Fruit fly (Drosophila melanogaster) whole organism, prepupa: ENCODE data around the gene RpS14a.

Source experiments
- Blimp-1 ChIP-seq: fragments of 200-800 bp; sonication (Bioruptor generic); optimal IDR thresholded peaks from 3 replicates; lab custom pipeline; 2017; ENCODE audit warnings: missing biosample characterization, missing genetic modification characterization, mild to moderate bottlenecking, moderate library complexity, missing genetic modification reagents
- CG10631 ChIP-seq: fragments of 200-800 bp; sonication (Bioruptor generic); optimal IDR thresholded peaks from 2 replicates; lab custom pipeline; 2016; ENCODE audit warnings: missing biosample characterization, missing genetic modification characterization
- CG11294 ChIP-seq: fragments of 200-800 bp; sonication (Bioruptor generic); IDR thresholded peaks from 2 replicates; pipeline ENCODE4 v1.3.6; 2022; ENCODE audit warnings: missing biosample characterization, missing genetic modification characterization
- CG11762 ChIP-seq: fragments of 200-800 bp; sonication (Bioruptor generic); optimal IDR thresholded peaks from 3 replicates; lab custom pipeline; 2016; ENCODE audit warnings: missing biosample characterization, missing genetic modification characterization; ENCODE audit not compliant: insufficient read depth
- CG15336 ChIP-seq: fragments of 200-800 bp; sonication (Bioruptor generic); IDR thresholded peaks from 2 replicates; pipeline ENCODE4 v1.3.6; 2022; ENCODE audit warnings: missing biosample characterization, missing genetic modification characterization
- CG16779 ChIP-seq: fragments of 200-800 bp; sonication (Bioruptor generic); optimal IDR thresholded peaks from 3 replicates; lab custom pipeline; 2017; ENCODE audit warnings: missing biosample characterization, mild to moderate bottlenecking, missing genetic modification characterization
- CG3032 ChIP-seq: fragments of 200-800 bp; optimal IDR thresholded peaks from 2 replicates; lab custom pipeline; 2019; ENCODE audit warnings: missing biosample characterization, mild to moderate bottlenecking, missing genetic modification characterization, moderate library complexity
- CG32006 ChIP-seq: fragments of 200-800 bp; sonication (Bioruptor generic); optimal IDR thresholded peaks from 3 replicates; lab custom pipeline; 2017; ENCODE audit warnings: missing biosample characterization, mild to moderate bottlenecking, missing genetic modification characterization
- CG34406 ChIP-seq: fragments of 200-800 bp; sonication (Bioruptor generic); optimal IDR thresholded peaks from 3 replicates; lab custom pipeline; 2016; ENCODE audit warnings: missing biosample characterization, missing genetic modification characterization
- CG3919 ChIP-seq: fragments of 200-800 bp; sonication (Bioruptor generic); optimal IDR thresholded peaks from 3 replicates; lab custom pipeline; 2016; ENCODE audit warnings: missing biosample characterization, missing genetic modification characterization
- CG4318 ChIP-seq: fragments of 200-800 bp; sonication (Bioruptor generic); optimal IDR thresholded peaks from 3 replicates; lab custom pipeline; 2017; ENCODE audit warnings: missing biosample characterization, mild to moderate bottlenecking, missing genetic modification characterization
- CG6276 ChIP-seq: fragments of 200-800 bp; sonication (Bioruptor generic); optimal IDR thresholded peaks from 2 replicates; lab custom pipeline; 2017; ENCODE audit warnings: missing biosample characterization, mild to moderate bottlenecking, missing genetic modification characterization
- CG6792 ChIP-seq: fragments of 200-800 bp; sonication (Bioruptor generic); optimal IDR thresholded peaks from 3 replicates; lab custom pipeline; 2016; ENCODE audit warnings: missing biosample characterization, missing genetic modification characterization
- CG6808 ChIP-seq: fragments of 200-800 bp; sonication (Bioruptor generic); optimal IDR thresholded peaks from 3 replicates; lab custom pipeline; 2017; ENCODE audit warnings: missing biosample characterization, missing genetic modification characterization, mild to moderate bottlenecking, moderate library complexity, missing genetic modification reagents
- CG6854 ChIP-seq: fragments of 200-800 bp; sonication (Bioruptor generic); optimal IDR thresholded peaks from 2 replicates; lab custom pipeline; 2017; ENCODE audit warnings: missing biosample characterization, mild to moderate bottlenecking, missing genetic modification characterization
- CG8119 ChIP-seq: fragments of 200-800 bp; sonication (Bioruptor generic); IDR thresholded peaks from 3 replicates; pipeline ENCODE4 v1.3.6; 2022; ENCODE audit warnings: missing biosample characterization, missing genetic modification characterization
- CG8319 ChIP-seq: fragments of 200-800 bp; sonication (Bioruptor generic); optimal IDR thresholded peaks from 3 replicates; lab custom pipeline; 2016; ENCODE audit warnings: missing biosample characterization, missing genetic modification characterization
- Eip75B ChIP-seq: fragments of 200-800 bp; sonication (Bioruptor generic); optimal IDR thresholded peaks from 3 replicates; lab custom pipeline; 2016; ENCODE audit warnings: missing biosample characterization, missing genetic modification characterization
- Eip93F ChIP-seq: fragments of 200-800 bp; sonication (Bioruptor generic); optimal IDR thresholded peaks from 2 replicates; lab custom pipeline; 2016; ENCODE audit warnings: missing biosample characterization, mild to moderate bottlenecking, missing genetic modification characterization
- Ets21C ChIP-seq: fragments of 200-800 bp; sonication (Bioruptor generic); optimal IDR thresholded peaks from 3 replicates; lab custom pipeline; 2016; ENCODE audit warnings: missing biosample characterization, missing genetic modification characterization
- Gug ChIP-seq: fragments of 200-800 bp; sonication (Bioruptor generic); IDR thresholded peaks from 2 replicates; pipeline ENCODE4 v1.3.6; 2022; ENCODE audit warnings: missing biosample characterization, missing genetic modification characterization
- Hr38 ChIP-seq: sonication (Bioruptor generic); optimal IDR thresholded peaks from 2 replicates; lab custom pipeline; 2016; ENCODE audit warnings: missing biosample characterization, missing genetic modification characterization
- Hr4 ChIP-seq: fragments of 200-800 bp; sonication (Bioruptor generic); optimal IDR thresholded peaks from 3 replicates; lab custom pipeline; 2016; ENCODE audit warnings: missing biosample characterization, missing genetic modification characterization
- Lpt ChIP-seq: fragments of 200-800 bp; sonication (Bioruptor generic); optimal IDR thresholded peaks from 3 replicates; lab custom pipeline; 2016; ENCODE audit warnings: missing biosample characterization, missing genetic modification characterization
- Met ChIP-seq: fragments of 200-800 bp; sonication (Bioruptor generic); optimal IDR thresholded peaks from 3 replicates; lab custom pipeline; 2016; ENCODE audit warnings: missing biosample characterization, missing genetic modification characterization
- OdsH ChIP-seq: fragments of 200-800 bp; sonication (Bioruptor generic); optimal IDR thresholded peaks from 3 replicates; lab custom pipeline; 2016; ENCODE audit warnings: missing biosample characterization, missing genetic modification characterization
- Smox ChIP-seq: fragments of 200-800 bp; sonication (Bioruptor generic); optimal IDR thresholded peaks from 3 replicates; lab custom pipeline; 2016; ENCODE audit warnings: missing biosample characterization, missing genetic modification characterization
- Sox102F ChIP-seq: fragments of 200-800 bp; sonication (Bioruptor generic); optimal IDR thresholded peaks from 2 replicates; lab custom pipeline; 2016; ENCODE audit warnings: missing biosample characterization, mild to moderate bottlenecking, missing genetic modification characterization
- Sox14 ChIP-seq: fragments of 200-800 bp; sonication (Bioruptor generic); optimal IDR thresholded peaks from 3 replicates; lab custom pipeline; 2016; ENCODE audit warnings: missing biosample characterization, missing genetic modification characterization
- Sox15 ChIP-seq: fragments of 200-800 bp; sonication (Bioruptor generic); optimal IDR thresholded peaks from 3 replicates; lab custom pipeline; 2016; ENCODE audit warnings: missing biosample characterization, missing genetic modification characterization
- acj6 ChIP-seq: fragments of 200-800 bp; sonication (Bioruptor generic); optimal IDR thresholded peaks from 3 replicates; lab custom pipeline; 2016; ENCODE audit warnings: missing biosample characterization, missing genetic modification characterization
- dsx ChIP-seq: fragments of 200-800 bp; optimal IDR thresholded peaks from 3 replicates; lab custom pipeline; 2019; ENCODE audit warnings: missing biosample characterization, mild to moderate bottlenecking, missing genetic modification characterization, moderate library complexity; ENCODE audit not compliant: poor library complexity, severe bottlenecking
- eg ChIP-seq: fragments of 200-800 bp; sonication (Bioruptor generic); IDR thresholded peaks from 3 replicates; pipeline ENCODE4 v1.3.6; 2022; ENCODE audit warnings: missing biosample characterization, missing genetic modification characterization
- esn ChIP-seq: fragments of 200-800 bp; sonication (Bioruptor generic); optimal IDR thresholded peaks from 2 replicates; lab custom pipeline; 2016; ENCODE audit warnings: missing biosample characterization, mild to moderate bottlenecking, missing genetic modification characterization, moderate library complexity
- fd59A ChIP-seq: fragments of 200-800 bp; sonication (Bioruptor generic); optimal IDR thresholded peaks from 2 replicates; lab custom pipeline; 2017; ENCODE audit warnings: missing biosample characterization, mild to moderate bottlenecking, missing genetic modification characterization, missing genetic modification reagents
- fd85E ChIP-seq: fragments of 200-800 bp; sonication (Bioruptor generic); optimal IDR thresholded peaks from 3 replicates; lab custom pipeline; 2016; ENCODE audit warnings: missing biosample characterization, missing genetic modification characterization
- fkh ChIP-seq: fragments of 200-800 bp; sonication (Bioruptor generic); optimal IDR thresholded peaks from 3 replicates; lab custom pipeline; 2017; ENCODE audit warnings: missing biosample characterization, mild to moderate bottlenecking, missing genetic modification characterization, moderate library complexity
- lz ChIP-seq: fragments of 200-800 bp; sonication (Bioruptor generic); optimal IDR thresholded peaks from 3 replicates; lab custom pipeline; 2016; ENCODE audit warnings: missing biosample characterization, missing genetic modification characterization
- net ChIP-seq: fragments of 200-800 bp; sonication (Bioruptor generic); optimal IDR thresholded peaks from 3 replicates; lab custom pipeline; 2016; ENCODE audit warnings: missing biosample characterization, missing genetic modification characterization
- pdm3 ChIP-seq: fragments of 200-800 bp; sonication (Bioruptor generic); optimal IDR thresholded peaks from 3 replicates; lab custom pipeline; 2016; ENCODE audit warnings: missing biosample characterization, missing genetic modification characterization
- salr ChIP-seq, 2 experiments: fragments of 200-800 bp; sonication (Bioruptor generic); optimal IDR thresholded peaks; 3 replicates each; lab custom pipeline; 2016 to 2018; ENCODE audit warnings: missing biosample characterization in 2 of 2, missing genetic modification characterization in 2 of 2, mild to moderate bottlenecking in 1 of 2
- spab ChIP-seq: fragments of 200-800 bp; sonication (Bioruptor generic); optimal IDR thresholded peaks from 2 replicates; lab custom pipeline; 2017; ENCODE audit warnings: missing biosample characterization, mild to moderate bottlenecking, missing genetic modification characterization, missing genetic modification reagents
- ss ChIP-seq, 2 experiments: fragments of 200-800 bp; sonication (Bioruptor generic); optimal IDR thresholded peaks; 2 replicates in 1 of 2; 3 replicates in 1 of 2; lab custom pipeline; 2017 to 2018; ENCODE audit warnings: mild to moderate bottlenecking in 2 of 2, missing biosample characterization in 2 of 2, missing genetic modification characterization in 2 of 2, moderate library complexity in 1 of 2
- svp ChIP-seq: fragments of 200-800 bp; sonication (Bioruptor generic); peaks from one replicate; lab custom pipeline; 2016; ENCODE audit warnings: missing biosample characterization, missing genetic modification characterization
- topi ChIP-seq: fragments of 200-800 bp; sonication (Bioruptor generic); optimal IDR thresholded peaks from 3 replicates; lab custom pipeline; 2016; ENCODE audit warnings: missing biosample characterization, missing genetic modification characterization
- vri ChIP-seq: fragments of 200-800 bp; sonication (Bioruptor generic); optimal IDR thresholded peaks from 3 replicates; lab custom pipeline; 2016; ENCODE audit warnings: missing biosample characterization, mild to moderate bottlenecking, missing genetic modification characterization

Gene RpS14a

DNA sequence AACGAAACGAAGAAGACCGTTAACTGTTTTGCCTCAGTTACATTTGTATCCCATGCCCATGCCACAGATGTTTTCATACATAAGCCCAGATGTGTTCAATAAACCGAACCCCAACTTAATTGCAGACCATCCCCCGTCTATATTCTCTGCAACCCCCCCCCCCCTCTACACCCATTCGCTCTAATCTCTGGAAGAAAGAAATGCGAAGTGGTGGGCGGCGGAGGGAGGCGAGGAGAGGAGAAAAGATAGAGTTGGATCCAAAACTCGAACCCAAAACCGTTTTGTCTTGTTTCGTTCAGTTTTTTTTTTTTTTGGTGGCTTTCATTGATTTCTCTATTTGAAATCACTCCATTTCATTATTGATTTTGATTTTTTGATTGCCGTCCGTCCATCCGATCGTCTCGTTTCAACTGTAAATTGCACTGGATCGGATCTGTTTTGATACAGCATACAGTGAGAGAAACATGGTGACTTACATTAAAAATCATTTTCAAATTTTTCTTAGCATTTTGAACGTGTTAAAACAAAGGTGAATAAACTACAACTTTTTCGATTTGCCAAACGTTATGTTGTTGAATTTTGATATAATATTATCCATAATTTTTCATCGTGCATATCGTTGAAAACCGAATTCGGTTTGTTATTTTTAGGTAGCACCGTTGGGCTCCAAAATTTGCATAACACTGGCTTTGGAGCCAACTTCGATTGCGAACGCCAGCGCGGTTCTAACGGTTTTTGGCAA, 42.1 kb downstream of the RpS14a start (continued):
- no peak for TF ChIP-seq Sox15 (GFP tag; lab: Kevin White, UChicago)
- TF ChIP-seq CG11762 (GFP tag; lab: Kevin White, UChicago): no peak
- peak; percentile 45; the same call in 2 of the 3 replicates for TF ChIP-seq CG8119 (GFP tag; lab: Robert Waterston, UW)
- TF ChIP-seq salr (GFP tag; optimal IDR thresholded peaks at IDR 0.05; lab: Kevin White, UChicago): peak in 1 of 2 experiments; percentile 23
- peak; percentile 67 for TF ChIP-seq CG32006
- TF ChIP-seq Hr4 (GFP tag; lab: Kevin White, UChicago): peak; percentile 61
- peak; percentile 41 for TF ChIP-seq CG34406
- peak; percentile 58 for TF ChIP-seq Met (GFP tag; lab: Kevin White, UChicago)
- no peak for TF ChIP-seq CG3032 (tag; lab: Kevin White, UChicago)
- TF ChIP-seq Ets21C (GFP tag; lab: Kevin White, UChicago): peak; percentile 9
- no peak for TF ChIP-seq Lpt (GFP tag; lab: Kevin White, UChicago)
- TF ChIP-seq acj6: peak; percentile 36
- peak; percentile 45 for TF ChIP-seq CG6276 (GFP tag; lab: Kevin White, UChicago)
- no peak for TF ChIP-seq Hr38 (GFP tag; lab: Kevin White, UChicago)
- TF ChIP-seq spab (GFP tag; lab: Kevin White, UChicago): no peak
- peak; percentile 21 for TF ChIP-seq net
- peak; percentile 44 for TF ChIP-seq pdm3 (GFP tag; lab: Kevin White, UChicago)
- TF ChIP-seq esn (GFP tag; lab: Kevin White, UChicago): peak; percentile 51
- TF ChIP-seq fkh: no peak
- no peak for TF ChIP-seq CG16779 (tag; lab: Kevin White, UChicago)
- no peak for TF ChIP-seq vri (GFP tag; lab: Kevin White, UChicago)
- TF ChIP-seq CG6854 (GFP tag; lab: Kevin White, UChicago): no peak
- TF ChIP-seq Blimp-1 (GFP tag; lab: Kevin White, UChicago): no peak
- peak; percentile 44 for TF ChIP-seq OdsH (GFP tag; lab: Kevin White, UChicago)
- TF ChIP-seq CG4318 (GFP tag; lab: Kevin White, UChicago): peak; percentile 10
- peak; percentile 35 for TF ChIP-seq Sox102F (GFP tag; lab: Kevin White, UChicago)
- peak; percentile 35 for TF ChIP-seq Eip75B (GFP tag; lab: Kevin White, UChicago)
- TF ChIP-seq fd85E (GFP tag; lab: Kevin White, UChicago): no peak
- peak; percentile 81 for TF ChIP-seq svp (GFP tag; lab: Kevin White, UChicago)
- peak; percentile 59 for TF ChIP-seq CG15336 (GFP tag; lab: Robert Waterston, UW)
- peak; percentile 42 for TF ChIP-seq CG3919 (GFP tag; lab: Kevin White, UChicago)
- peak; percentile 38 for TF ChIP-seq lz (GFP tag; lab: Kevin White, UChicago)
- TF ChIP-seq ss (GFP tag; optimal IDR thresholded peaks at IDR 0.05; lab: Kevin White, UChicago): no peak
- no peak for TF ChIP-seq CG6808 (GFP tag; lab: Kevin White, UChicago)
- TF ChIP-seq Gug (GFP tag; lab: Robert Waterston, UW): no peak
- TF ChIP-seq CG8319 (GFP tag; lab: Kevin White, UChicago): no peak
- TF ChIP-seq CG11294: no peak

dm6 chrX:7976976-7977834, 43.7 kb downstream of the RpS14a start:
- TF ChIP-seq Smox (no peak), CG4318 (GFP tag; lab: Kevin White, UChicago) (peak; percentile 3), CG6808 (GFP tag; lab: Kevin White, UChicago) (no peak), Sox14 (GFP tag; lab: Kevin White, UChicago) (no peak), CG34406 (no peak), dsx (GFP tag; lab: Kevin White, UChicago) (peak; percentile 30), CG6792 (GFP tag; lab: Kevin White, UChicago) (peak; percentile 1), eg (GFP tag; lab: Robert Waterston, UW) (0 out of 3 replicates have a peak, but pooled peaks have one; percentile 31), Sox102F (GFP tag; lab: Kevin White, UChicago) (peak; percentile 2), fd85E (GFP tag; lab: Kevin White, UChicago) (no peak), Hr4 (GFP tag; lab: Kevin White, UChicago) (no peak), Met (GFP tag; lab: Kevin White, UChicago) (no peak), CG10631 (GFP tag; lab: Kevin White, UChicago) (peak; percentile 28), lz (GFP tag; lab: Kevin White, UChicago) (no peak), Eip93F (no peak), OdsH (GFP tag; lab: Kevin White, UChicago) (peak; percentile 10), net (no peak), fd59A (GFP tag; lab: Kevin White, UChicago) (no peak), topi (GFP tag; lab: Kevin White, UChicago) (peak; percentile 24)
